Worm (Caenorhabditis elegans): Measurements from ENCODE around the gene T08G3.11.

- TF ChIP-seq W03F9.2 (tag; optimal IDR thresholded peaks at IDR 0.05) = no peak
- TF ChIP-seq him-1 (tag; optimal IDR thresholded peaks at IDR 0.05) = no peak
- TF ChIP-seq dao-5 (tag; optimal IDR thresholded peaks at IDR 0.05) = no peak
These were observed 49.7 kb downstream of the T08G3.11 start, which contains the start of gene F26D2.10 for ce11 chrV:16429503-16429902.
